Worm (Caenorhabditis elegans) whole organism, L2 larva: ENCODE measurements around the gene dkc-1.
A peak's percentile ranks its signal among the peaks of the same experiment; 100 is the strongest.

Experiments
- C34F6.9 ChIP-seq: fragments of 150-350 bp; optimal IDR thresholded peaks from 2 replicates; lab custom pipeline; 2014; ENCODE audit warnings: missing biosample characterization, missing genetic modification characterization
- F13H6.1 ChIP-seq: sonication (generic microtip); optimal IDR thresholded peaks from 2 replicates; lab custom pipeline; 2016; ENCODE audit warnings: missing genetic modification characterization, missing compliant biosample characterization
- R02D3.7 ChIP-seq: fragments of 150-350 bp; optimal IDR thresholded peaks from 2 replicates; lab custom pipeline; 2014; ENCODE audit warnings: missing biosample characterization, missing genetic modification characterization
- Y55F3AM.14 ChIP-seq: fragments of 200-800 bp; sonication (Bioruptor generic); optimal IDR thresholded peaks from 2 replicates; lab custom pipeline; 2018; ENCODE audit warnings: mild to moderate bottlenecking, missing genetic modification characterization, missing compliant biosample characterization
- ZK546.5 ChIP-seq: sonication (generic microtip); optimal IDR thresholded peaks from 2 replicates; lab custom pipeline; 2017; ENCODE audit warnings: missing biosample characterization, missing genetic modification characterization
- alr-1 ChIP-seq: fragments of 150-350 bp; optimal IDR thresholded peaks from 2 replicates; lab custom pipeline; 2014; ENCODE audit warnings: missing biosample characterization, missing genetic modification characterization
- aly-2 ChIP-seq: fragments of 150-350 bp; optimal IDR thresholded peaks from 2 replicates; lab custom pipeline; 2014; ENCODE audit warnings: missing biosample characterization, missing genetic modification characterization
- ama-1 ChIP-seq: fragments of 150-350 bp; optimal IDR thresholded peaks from 2 replicates; lab custom pipeline; 2018; ENCODE audit warnings: inconsistent platforms
- blmp-1 ChIP-seq: sonication (generic microtip); optimal IDR thresholded peaks from 2 replicates; lab custom pipeline; 2017; ENCODE audit warnings: missing genetic modification characterization, mild to moderate bottlenecking, missing compliant biosample characterization, antibody characterized with exemption, moderate library complexity; ENCODE audit not compliant: insufficient read depth
- ceh-16 ChIP-seq: fragments of 150-350 bp; optimal IDR thresholded peaks from 2 replicates; lab custom pipeline; 2014; ENCODE audit warnings: missing biosample characterization, missing genetic modification characterization
- ceh-82 ChIP-seq: fragments of 150-350 bp; optimal IDR thresholded peaks from 2 replicates; lab custom pipeline; 2014; ENCODE audit warnings: missing biosample characterization, missing genetic modification characterization
- crh-2 ChIP-seq: sonication (generic microtip); optimal IDR thresholded peaks from 2 replicates; lab custom pipeline; 2017; ENCODE audit warnings: missing biosample characterization, missing genetic modification characterization
- dmd-4 ChIP-seq: sonication (generic microtip); optimal IDR thresholded peaks from 2 replicates; lab custom pipeline; 2017; ENCODE audit warnings: missing biosample characterization, missing genetic modification characterization
- egl-27 ChIP-seq: sonication (generic microtip); optimal IDR thresholded peaks from 3 replicates; lab custom pipeline; 2017; ENCODE audit warnings: missing biosample characterization, missing genetic modification reagents, missing genetic modification characterization
- elt-1 ChIP-seq: fragments of 150-350 bp; optimal IDR thresholded peaks from 2 replicates; lab custom pipeline; 2014; ENCODE audit warnings: missing biosample characterization, missing genetic modification characterization
- elt-3 ChIP-seq: sonication (generic microtip); optimal IDR thresholded peaks from 2 replicates; lab custom pipeline; 2017; ENCODE audit warnings: missing biosample characterization, missing genetic modification characterization
- fos-1 ChIP-seq: fragments of 150-350 bp; optimal IDR thresholded peaks from 2 replicates; lab custom pipeline; 2014; ENCODE audit warnings: missing biosample characterization, missing genetic modification characterization
- gmeb-1 ChIP-seq: fragments of 150-350 bp; optimal IDR thresholded peaks from 2 replicates; lab custom pipeline; 2014; ENCODE audit warnings: missing biosample characterization, missing genetic modification characterization
- lin-11 ChIP-seq: fragments of 150-350 bp; sonication (generic microtip); optimal IDR thresholded peaks from 2 replicates; lab custom pipeline; 2014; ENCODE audit warnings: missing biosample characterization, missing genetic modification characterization, inconsistent platforms, mixed read lengths
- lin-13 ChIP-seq: fragments of 150-350 bp; optimal IDR thresholded peaks from 2 replicates; lab custom pipeline; 2014; ENCODE audit warnings: missing biosample characterization, missing genetic modification reagents, missing genetic modification characterization
- lin-39 ChIP-seq: fragments of 150-350 bp; optimal IDR thresholded peaks from 2 replicates; lab custom pipeline; 2014; ENCODE audit warnings: missing biosample characterization, missing genetic modification reagents, missing genetic modification characterization
- lsy-2 ChIP-seq, 2 experiments: fragments of 150-350 bp in 1 of 2; sonication (generic microtip) in 1 of 2; optimal IDR thresholded peaks; 2 replicates each; lab custom pipeline; 2014 to 2017; ENCODE audit warnings: missing biosample characterization in 2 of 2, missing genetic modification characterization in 2 of 2
- mab-5 ChIP-seq: fragments of 150-350 bp; optimal IDR thresholded peaks from 2 replicates; lab custom pipeline; 2014; ENCODE audit warnings: missing biosample characterization, missing genetic modification characterization
- mbf-1 ChIP-seq: sonication (generic microtip); optimal IDR thresholded peaks from 2 replicates; lab custom pipeline; 2017; ENCODE audit warnings: missing biosample characterization, missing genetic modification characterization
- mdl-1 ChIP-seq, 2 experiments: fragments of 150-350 bp in 1 of 2; sonication (generic microtip) in 1 of 2; optimal IDR thresholded peaks; 2 replicates each; lab custom pipeline; 2017; ENCODE audit warnings: missing biosample characterization in 2 of 2, missing genetic modification characterization in 2 of 2
- nhr-10 ChIP-seq: sonication (generic microtip); optimal IDR thresholded peaks from 2 replicates; lab custom pipeline; 2017; ENCODE audit warnings: missing biosample characterization, missing genetic modification characterization
- nhr-11 ChIP-seq: fragments of 150-350 bp; optimal IDR thresholded peaks from 2 replicates; lab custom pipeline; 2014; ENCODE audit warnings: missing biosample characterization, missing genetic modification characterization
- nhr-12 ChIP-seq: fragments of 150-350 bp; optimal IDR thresholded peaks from 2 replicates; lab custom pipeline; 2014; ENCODE audit warnings: missing biosample characterization, missing genetic modification characterization
- nhr-129 ChIP-seq: fragments of 150-350 bp; optimal IDR thresholded peaks from 2 replicates; lab custom pipeline; 2014; ENCODE audit warnings: missing biosample characterization, missing genetic modification characterization
- nhr-21 ChIP-seq: fragments of 150-350 bp; optimal IDR thresholded peaks from 2 replicates; lab custom pipeline; 2014; ENCODE audit warnings: missing biosample characterization, missing genetic modification characterization
- nhr-23 ChIP-seq: fragments of 150-350 bp; optimal IDR thresholded peaks from 2 replicates; lab custom pipeline; 2014; ENCODE audit warnings: missing biosample characterization, missing genetic modification reagents, missing genetic modification characterization
- nhr-237 ChIP-seq: fragments of 150-350 bp; optimal IDR thresholded peaks from 2 replicates; lab custom pipeline; 2014; ENCODE audit warnings: missing biosample characterization, missing genetic modification characterization
- nhr-25 ChIP-seq: fragments of 150-350 bp; sonication (generic microtip); optimal IDR thresholded peaks from 3 replicates; lab custom pipeline; 2014; ENCODE audit warnings: missing biosample characterization, missing genetic modification characterization
- nhr-6 ChIP-seq: fragments of 150-350 bp; optimal IDR thresholded peaks from 2 replicates; lab custom pipeline; 2014; ENCODE audit warnings: missing biosample characterization, missing genetic modification characterization
- nhr-77 ChIP-seq: fragments of 150-350 bp; optimal IDR thresholded peaks from 2 replicates; lab custom pipeline; 2014; ENCODE audit warnings: missing biosample characterization, missing genetic modification characterization
- peb-1 ChIP-seq: fragments of 150-350 bp; optimal IDR thresholded peaks from 2 replicates; lab custom pipeline; 2014; ENCODE audit warnings: missing biosample characterization, missing genetic modification characterization
- sem-4 ChIP-seq: fragments of 150-350 bp; optimal IDR thresholded peaks from 2 replicates; lab custom pipeline; 2014; ENCODE audit warnings: missing biosample characterization, missing genetic modification reagents, missing genetic modification characterization
- skn-1 ChIP-seq: sonication (generic microtip); optimal IDR thresholded peaks from 2 replicates; lab custom pipeline; 2017; ENCODE audit warnings: missing biosample characterization, missing genetic modification characterization
- sma-3 ChIP-seq: sonication (generic microtip); optimal IDR thresholded peaks from 2 replicates; lab custom pipeline; 2016; ENCODE audit warnings: missing genetic modification reagents, missing genetic modification characterization, missing compliant biosample characterization
- sma-9 ChIP-seq, 2 experiments: fragments of 150-350 bp in 1 of 2; sonication (generic microtip) in 1 of 2; optimal IDR thresholded peaks; 2 replicates each; lab custom pipeline; 2014 to 2016; ENCODE audit warnings: missing genetic modification characterization in 2 of 2, mild to moderate bottlenecking in 1 of 2, missing biosample characterization in 1 of 2, missing compliant biosample characterization in 1 of 2, missing genetic modification reagents in 1 of 2, moderate library complexity in 1 of 2
- snpc-4 ChIP-seq: fragments of 150-350 bp; optimal IDR thresholded peaks from 2 replicates; lab custom pipeline; 2014; ENCODE audit warnings: missing biosample characterization, missing genetic modification characterization
- unc-39 ChIP-seq: fragments of 150-350 bp; optimal IDR thresholded peaks from 2 replicates; lab custom pipeline; 2014; ENCODE audit warnings: missing biosample characterization, missing genetic modification characterization
- unc-55 ChIP-seq: fragments of 150-350 bp; sonication (generic microtip); optimal IDR thresholded peaks from 3 replicates; lab custom pipeline; 2014; ENCODE audit warnings: missing biosample characterization, missing genetic modification reagents, missing genetic modification characterization
- unc-62 ChIP-seq: fragments of 150-350 bp; optimal IDR thresholded peaks from 2 replicates; lab custom pipeline; 2014; ENCODE audit warnings: missing biosample characterization, missing genetic modification reagents, missing genetic modification characterization
- zag-1 ChIP-seq: fragments of 150-350 bp; optimal IDR thresholded peaks from 2 replicates; lab custom pipeline; 2014; ENCODE audit warnings: missing biosample characterization, missing genetic modification characterization
- ztf-1 ChIP-seq: fragments of 200-800 bp; sonication (Bioruptor generic); conservative IDR thresholded peaks from 2 replicates; pipeline ENCODE4 v1.3.6; 2022; ENCODE audit warnings: missing genetic modification characterization, missing compliant biosample characterization
- ztf-11 ChIP-seq: sonication (generic microtip); optimal IDR thresholded peaks from 2 replicates; lab custom pipeline; 2017; ENCODE audit warnings: missing biosample characterization, missing genetic modification characterization
- ztf-4 ChIP-seq: fragments of 150-350 bp; optimal IDR thresholded peaks from 2 replicates; lab custom pipeline; 2014; ENCODE audit warnings: missing biosample characterization, missing genetic modification characterization

The dkc-1 gene

DNA sequence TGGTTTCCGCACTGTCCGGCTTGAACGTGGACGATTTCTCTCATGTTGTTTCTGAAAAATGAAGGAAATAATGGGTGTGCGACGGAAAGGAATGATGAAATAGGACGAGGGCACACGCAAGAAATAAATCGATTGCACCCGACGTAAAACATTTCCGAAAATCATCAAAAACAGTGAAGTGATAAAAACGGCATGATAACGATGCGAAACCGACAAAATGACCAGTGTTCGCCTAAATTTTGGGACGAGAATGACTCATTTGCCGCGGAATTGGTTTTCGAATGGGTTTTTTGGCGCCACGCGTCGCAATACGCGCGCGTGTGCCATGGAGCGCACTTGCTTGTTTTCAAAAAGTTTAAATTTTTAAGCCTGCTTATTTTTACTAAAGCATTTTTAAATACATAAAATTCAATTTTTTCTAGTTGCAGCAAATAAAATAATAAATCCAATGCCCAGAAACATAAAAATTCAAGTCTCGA is 5.8 kb upstream of the dkc-1 start, which contains the start of the genes tbb-1 and rib-2:
Gene tbb-1 (minus strand): TSS at position 51 of the 479 bp plus-strand sequence.
Gene rib-2 (plus strand): TSS at position 429 of the 479 bp plus-strand sequence.
- TF ChIP-seq zag-1 (tag; lab: Kevin White, UChicago) (peak; percentile 34), crh-2 (peak; percentile 97), gmeb-1 (tag; lab: Kevin White, UChicago) (peak; percentile 82), ceh-82 (no peak), R02D3.7 (tag; lab: Kevin White, UChicago) (no peak), unc-62 (GFP tag; lab: Kevin White, UChicago) (no peak), nhr-23 (tag; lab: Kevin White, UChicago) (no peak), blmp-1 (peak; percentile 45), skn-1 (tag; lab: Kevin White, UChicago) (peak; percentile 54), lin-13 (GFP tag; lab: Kevin White, UChicago) (peak; percentile 80), nhr-6 (tag; lab: Kevin White, UChicago) (no peak), ZK546.5 (tag; lab: Kevin White, UChicago) (no peak), egl-27 (tag; lab: Kevin White, UChicago) (peak; percentile 17), ztf-1 (GFP tag; lab: Robert Waterston, UW) (no peak), sma-9 (GFP tag; optimal IDR thresholded peaks at IDR 0.05; lab: Kevin White, UChicago) (peak; percentile 65), sma-9 (tag; optimal IDR thresholded peaks at IDR 0.05; lab: Kevin White, UChicago) (no peak), mab-5 (tag; lab: Kevin White, UChicago) (no peak), mdl-1 (tag; optimal IDR thresholded peaks at IDR 0.05; lab: Kevin White, UChicago) (peak in 1 of 2 experiments; percentile 72), nhr-25 (tag; lab: Kevin White, UChicago) (peak; percentile 66), lin-11 (peak; percentile 43), nhr-11 (no peak), elt-1 (no peak), ama-1 (lab: Kevin White, UChicago) (peak; percentile 76), peb-1 (no peak), ceh-16 (no peak), aly-2 (no peak), C34F6.9 (peak; percentile 90), elt-3 (tag; lab: Kevin White, UChicago) (no peak), nhr-12 (no peak), unc-55 (peak; percentile 83), snpc-4 (tag; lab: Kevin White, UChicago) (peak; percentile 20), nhr-21 (peak; percentile 48), sma-3 (GFP tag; lab: Kevin White, UChicago) (peak; percentile 90), nhr-77 (tag; lab: Kevin White, UChicago) (no peak), nhr-10 (tag; lab: Kevin White, UChicago) (no peak), Y55F3AM.14 (GFP tag; lab: Kevin White, UChicago) (no peak), lin-39 (tag; lab: Kevin White, UChicago) (no peak), fos-1 (peak; percentile 100), ztf-11 (tag; lab: Kevin White, UChicago) (no peak), alr-1 (tag; lab: Kevin White, UChicago) (no peak), ztf-4 (tag; lab: Kevin White, UChicago) (no peak), sem-4 (peak; percentile 54), dmd-4 (tag; lab: Kevin White, UChicago) (no peak), unc-39 (tag; lab: Kevin White, UChicago) (no peak), mbf-1 (no peak), nhr-129 (peak; percentile 59), nhr-237 (tag; lab: Kevin White, UChicago) (no peak), F13H6.1 (tag; lab: Kevin White, UChicago) (peak; percentile 79), lsy-2 (tag; optimal IDR thresholded peaks at IDR 0.05; lab: Kevin White, UChicago) (peak in 1 of 2 experiments; percentile 82)
